Worm (Caenorhabditis elegans): ENCODE results near the gene pch-2.

pch-2 gene

ce11 chrII:8137379-8137778 lies 20.8 kb upstream of the pch-2 start:
- no peak for TF ChIP-seq unc-62 (GFP tag; optimal IDR thresholded peaks at IDR 0.05)

ce11 chrII:8138015-8138546 lies 20.1 kb upstream of the pch-2 start, which contains the start of gene cdc-48.2:
TSS of gene cdc-48.2 (plus strand) at chrII:8138496.
- TF ChIP-seq unc-62 (GFP tag; optimal IDR thresholded peaks at IDR 0.05), result no peak

- TF ChIP-seq unc-62 (GFP tag; optimal IDR thresholded peaks at IDR 0.05), result no peak
These were observed 17.0 kb upstream of the pch-2 start for ce11 chrII:8141135-8141534.

- TF ChIP-seq unc-62 (GFP tag; optimal IDR thresholded peaks at IDR 0.05), result no peak
These were observed 14.7 kb upstream of the pch-2 start, which contains the start of the genes ints-11 and rpl-10 for ce11 chrII:8143278-8143931. TSS of gene ints-11 (minus strand) at chrII:8143478. TSS of gene rpl-10 (plus strand) at chrII:8143881.

- TF ChIP-seq unc-62 (GFP tag; optimal IDR thresholded peaks at IDR 0.05), result no peak
These were observed 13.6 kb upstream of the pch-2 start, which contains the start of gene F10B5.2 for ce11 chrII:8144543-8144942. TSS of gene F10B5.2 (plus strand) at chrII:8144762.

DNA sequence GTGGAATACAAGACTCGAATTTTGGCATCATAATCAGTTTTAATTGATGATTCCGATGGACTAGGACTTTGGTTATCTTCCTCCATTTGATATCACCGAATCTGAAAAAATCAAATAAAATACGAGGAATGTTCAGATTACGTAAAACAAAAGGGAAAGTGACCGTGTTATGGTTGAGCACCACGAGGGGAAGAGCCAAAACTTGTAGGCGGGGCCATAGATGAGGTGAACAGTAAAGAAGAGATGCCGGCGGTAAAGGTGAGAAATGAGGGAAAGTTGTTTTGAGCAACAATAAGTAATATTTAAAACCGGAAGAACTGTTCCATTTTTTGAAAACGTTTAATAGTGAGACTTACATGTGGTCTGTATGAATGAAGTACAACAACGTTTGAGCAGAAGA lies 8.2 kb upstream of the pch-2 start, which contains the start of gene F10B5.3:
TSS of gene F10B5.3 (minus strand) at position 101 of the 400 bp plus-strand sequence.
- TF ChIP-seq unc-62 (GFP tag; optimal IDR thresholded peaks at IDR 0.05), result no peak

ce11 chrII:8152711-8153325 lies 5.3 kb upstream of the pch-2 start:
- TF ChIP-seq unc-62 (GFP tag; optimal IDR thresholded peaks at IDR 0.05), result no peak

ce11 chrII:8156845-8157373 lies 1.2 kb upstream of the pch-2 start, which contains the start of the genes tub-1 and tmem-138:
TSS of gene tub-1 (minus strand) at chrII:8156945.
TSS of gene tmem-138 (plus strand) at chrII:8157323.
- TF ChIP-seq unc-62 (GFP tag; optimal IDR thresholded peaks at IDR 0.05), result no peak

ce11 chrII:8160916-8161315 lies 2.8 kb downstream of the pch-2 start:
- no peak for TF ChIP-seq unc-62 (GFP tag; optimal IDR thresholded peaks at IDR 0.05)

DNA sequence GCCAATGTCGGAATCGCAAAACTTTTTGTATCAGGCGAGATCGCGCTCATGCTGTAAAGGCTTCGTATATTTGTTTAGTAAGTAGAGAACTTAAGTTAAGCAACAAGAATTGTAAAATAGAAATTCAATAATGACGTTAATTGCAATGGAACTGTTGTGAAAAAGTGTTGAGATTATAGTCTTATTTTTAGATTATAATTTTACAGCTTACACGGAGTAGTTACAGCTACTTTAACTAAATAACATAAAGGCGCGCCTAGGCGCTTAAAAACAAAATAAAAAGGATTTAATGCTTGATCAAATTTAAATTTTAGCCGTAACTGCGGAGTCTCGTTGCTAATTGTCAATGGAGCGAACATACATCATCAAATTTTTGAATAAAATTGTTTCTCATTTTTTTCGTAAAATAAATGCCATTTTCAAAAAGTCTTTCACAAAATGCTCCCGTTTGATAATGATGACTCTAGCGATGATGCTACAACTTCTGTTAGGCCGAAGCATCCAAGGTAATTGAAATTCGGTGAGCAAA lies 4.0 kb downstream of the pch-2 start, which contains the start of the genes emb-27 and rrf-3:
TSS of gene emb-27 (minus strand) at position 51 of the 529 bp plus-strand sequence.
TSS of gene rrf-3 (plus strand) at position 346 of the 529 bp plus-strand sequence.
- no peak for TF ChIP-seq unc-62 (GFP tag; optimal IDR thresholded peaks at IDR 0.05)

DNA sequence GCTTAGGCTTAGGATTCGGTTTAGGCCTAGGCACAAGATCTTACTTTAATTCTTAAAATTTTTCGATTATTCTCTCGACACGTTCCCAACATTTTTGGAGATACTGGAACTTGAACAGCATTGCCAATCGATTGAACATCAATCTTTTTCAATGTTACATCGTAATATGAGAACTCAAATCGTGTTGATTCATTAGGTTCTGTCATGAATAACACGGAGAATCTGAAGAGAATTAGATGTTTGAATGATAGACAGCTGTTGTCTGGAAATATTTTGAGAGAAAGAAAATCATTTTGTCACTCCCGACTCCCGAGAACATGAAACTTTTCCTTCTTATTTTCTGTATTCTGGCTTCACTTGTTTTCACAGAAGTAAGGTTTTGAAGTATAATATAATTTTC lies 11.1 kb downstream of the pch-2 start, which contains the start of gene T05C12.15:
TSS of gene T05C12.15 (plus strand) at position 301 of the 400 bp plus-strand sequence.
- no peak for TF ChIP-seq unc-62 (GFP tag; optimal IDR thresholded peaks at IDR 0.05)

- no peak for TF ChIP-seq unc-62 (GFP tag; optimal IDR thresholded peaks at IDR 0.05)
These were observed 12.2 kb downstream of the pch-2 start, which contains the start of gene T05C12.11 for ce11 chrII:8170374-8170773. TSS of gene T05C12.11 (minus strand) at chrII:8170474.

ce11 chrII:8173449-8173848 lies 15.3 kb downstream of the pch-2 start, which contains the start of the genes decr-1.3 and T05C12.1:
TSS of gene decr-1.3 (minus strand) at chrII:8173549.
TSS of gene T05C12.1 (plus strand) at chrII:8173680.
- TF ChIP-seq unc-62 (GFP tag; optimal IDR thresholded peaks at IDR 0.05), result no peak

DNA sequence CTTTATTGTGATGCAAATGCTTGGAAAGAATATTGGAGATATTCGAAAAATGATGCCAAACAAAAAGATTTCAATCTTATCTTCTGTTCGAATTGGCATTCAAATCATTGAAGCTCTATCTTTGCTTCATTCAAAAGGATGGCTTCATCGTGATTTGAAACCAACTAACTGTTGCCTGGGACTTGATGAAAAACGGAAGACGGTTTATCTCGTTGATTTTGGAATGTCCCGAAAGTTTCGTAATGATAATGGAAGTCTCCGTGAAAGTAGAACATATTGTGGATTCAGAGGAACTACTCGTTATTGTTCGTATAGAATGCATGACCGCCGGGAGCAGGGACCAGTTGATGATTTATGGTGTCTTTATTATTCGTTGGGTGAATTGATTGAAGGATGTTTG lies 16.0 kb downstream of the pch-2 start:
- TF ChIP-seq unc-62 (GFP tag; optimal IDR thresholded peaks at IDR 0.05), result no peak

ce11 chrII:8177095-8177494 lies 18.9 kb downstream of the pch-2 start, which contains the start of gene acr-14:
TSS of gene acr-14 (minus strand) at chrII:8177195.
- TF ChIP-seq unc-62 (GFP tag; optimal IDR thresholded peaks at IDR 0.05), result no peak

DNA sequence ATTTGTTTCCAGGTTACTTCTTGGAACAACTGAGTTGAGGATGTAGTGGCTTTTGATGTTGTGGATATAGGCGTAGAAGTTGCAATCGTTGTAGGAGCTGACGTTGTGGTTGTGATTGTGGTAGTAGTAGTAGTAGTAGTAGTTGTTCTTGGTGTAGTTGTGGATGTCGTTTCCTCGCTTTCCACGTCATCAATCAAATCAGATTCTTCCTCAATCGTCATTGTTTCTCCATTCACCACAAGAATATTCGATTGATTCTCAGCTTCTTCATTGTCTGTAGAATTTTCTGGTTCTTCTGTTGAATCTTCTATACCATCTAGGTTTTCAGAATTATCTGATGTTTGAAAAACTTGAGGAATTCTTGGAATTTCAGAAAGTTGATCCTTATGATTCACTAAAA lies 20.5 kb downstream of the pch-2 start:
- TF ChIP-seq unc-62 (GFP tag; optimal IDR thresholded peaks at IDR 0.05), result no peak

Data from whole organism, dauer.